Fruit fly (Drosophila melanogaster): ENCODE data around the gene fzy.
A peak's percentile ranks its signal among the peaks of the same experiment; 100 is the strongest.

fzy gene

dm6 chr2L:16310648-16311047, at the start of gene fzy, which contains the start of gene cni:
Gene fzy, plus strand, starts transcription at chr2L:16310956.
Gene cni, minus strand, starts transcription at chr2L:16310726.
- TF ChIP-seq CG31627 (GFP tag; optimal IDR thresholded peaks at IDR 0.05): peak; percentile 23
- TF ChIP-seq Eip93F (GFP tag; optimal IDR thresholded peaks at IDR 0.05): peak; percentile 59
- no peak for TF ChIP-seq CG3919 (GFP tag; optimal IDR thresholded peaks at IDR 0.05)
- no peak for TF ChIP-seq svp (GFP tag)
- peak; percentile 26 for TF ChIP-seq lz (GFP tag; optimal IDR thresholded peaks at IDR 0.05)
- TF ChIP-seq CG3032 (tag; optimal IDR thresholded peaks at IDR 0.05): peak; percentile 23
- TF ChIP-seq esn (GFP tag; optimal IDR thresholded peaks at IDR 0.05): peak; percentile 30
- peak; percentile 42 for TF ChIP-seq cyc (GFP tag; optimal IDR thresholded peaks at IDR 0.05)
- peak; percentile 74 for TF ChIP-seq achi (GFP tag; optimal IDR thresholded peaks at IDR 0.05)
- peak; percentile 42 for TF ChIP-seq Sox14 (GFP tag; optimal IDR thresholded peaks at IDR 0.05)

DNA sequence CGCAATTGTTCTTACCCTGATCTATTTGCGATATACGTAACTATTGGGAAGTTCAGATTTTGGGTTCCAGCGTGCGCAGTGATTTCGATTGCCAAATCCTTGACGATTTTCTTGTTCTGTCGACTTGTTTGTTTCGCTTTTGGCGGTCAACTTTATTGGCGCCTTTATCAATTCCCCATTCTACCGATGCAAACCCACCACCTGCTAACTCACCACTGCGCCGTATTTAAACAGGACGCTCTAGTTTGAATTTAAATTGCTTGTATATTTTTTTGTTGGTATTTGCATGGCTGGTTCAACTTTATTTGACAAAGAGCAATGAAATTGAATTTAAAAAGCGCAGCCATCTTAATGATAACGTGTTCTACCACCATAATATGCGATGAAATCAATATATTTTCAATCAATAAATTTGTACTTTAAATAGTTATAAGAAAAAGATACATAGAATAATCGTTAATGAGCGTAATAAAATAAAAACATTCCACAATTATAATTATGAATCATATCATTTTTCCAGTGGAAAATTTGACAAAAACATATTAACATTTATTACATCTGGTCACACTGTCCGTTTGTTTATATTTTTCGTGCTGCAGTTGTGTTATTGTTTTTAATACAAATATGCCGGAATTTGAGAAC, 49.1 kb upstream of the fzy start, which contains the start of the genes twe and CG4935:
Gene twe (minus strand): TSS at position 302 of the 642 bp plus-strand sequence.
Gene CG4935 (plus strand): TSS at position 566 of the 642 bp plus-strand sequence.
- TF ChIP-seq Ets96B (tag; optimal IDR thresholded peaks at IDR 0.05): no peak
- TF ChIP-seq fkh (GFP tag; optimal IDR thresholded peaks at IDR 0.05): peak; percentile 5
- peak; percentile 61 for TF ChIP-seq achi (GFP tag; optimal IDR thresholded peaks at IDR 0.05)
- no peak for TF ChIP-seq CG8319 (GFP tag; optimal IDR thresholded peaks at IDR 0.05)
- TF ChIP-seq CG10631 (GFP tag; optimal IDR thresholded peaks at IDR 0.05): peak; percentile 15
- TF ChIP-seq CG9139 (GFP tag; optimal IDR thresholded peaks at IDR 0.05): no peak
- TF ChIP-seq OdsH (GFP tag; optimal IDR thresholded peaks at IDR 0.05): peak; percentile 42
- peak; percentile 71 for TF ChIP-seq Hr4 (GFP tag; optimal IDR thresholded peaks at IDR 0.05)
- no peak for TF ChIP-seq fd59A (GFP tag; optimal IDR thresholded peaks at IDR 0.05)
- TF ChIP-seq CG11294 (GFP tag; IDR thresholded peaks at IDR 0.05): no peak
- peak; percentile 46 for TF ChIP-seq net (GFP tag; optimal IDR thresholded peaks at IDR 0.05)
- peak; percentile 35 for TF ChIP-seq Sox14 (GFP tag; optimal IDR thresholded peaks at IDR 0.05)
- TF ChIP-seq salr (GFP tag; optimal IDR thresholded peaks at IDR 0.05): peak in 1 of 2 experiments; percentile 51
- TF ChIP-seq CG31627 (GFP tag; optimal IDR thresholded peaks at IDR 0.05): no peak
- TF ChIP-seq pdm3 (GFP tag; optimal IDR thresholded peaks at IDR 0.05): no peak
- peak; percentile 55 for TF ChIP-seq Eip78C (GFP tag)
- no peak for TF ChIP-seq vri (GFP tag; optimal IDR thresholded peaks at IDR 0.05)

dm6 chr2L:16263723-16264122, 47.0 kb upstream of the fzy start:
- no peak for TF ChIP-seq CG10669 (GFP tag; optimal IDR thresholded peaks at IDR 0.05)
- no peak for TF ChIP-seq CG8119 (GFP tag; IDR thresholded peaks at IDR 0.05)
- no peak for TF ChIP-seq Met (GFP tag; optimal IDR thresholded peaks at IDR 0.05)
- TF ChIP-seq spab (GFP tag; optimal IDR thresholded peaks at IDR 0.05): no peak
- TF ChIP-seq achi (GFP tag; optimal IDR thresholded peaks at IDR 0.05): no peak
- no peak for TF ChIP-seq dac (GFP tag; optimal IDR thresholded peaks at IDR 0.05)
- no peak for TF ChIP-seq Ets21C (GFP tag; optimal IDR thresholded peaks at IDR 0.05)
- TF ChIP-seq CG10631 (GFP tag; optimal IDR thresholded peaks at IDR 0.05): no peak
- TF ChIP-seq Gug (GFP tag; IDR thresholded peaks at IDR 0.05): no peak

dm6 chr2L:16267159-16268065, 43.3 kb upstream of the fzy start:
- TF ChIP-seq CG31627 (GFP tag; optimal IDR thresholded peaks at IDR 0.05): no peak
- TF ChIP-seq CG3032 (tag; optimal IDR thresholded peaks at IDR 0.05): peak; percentile 55
- TF ChIP-seq cyc (GFP tag; optimal IDR thresholded peaks at IDR 0.05): no peak
- peak; percentile 5 for TF ChIP-seq CG3919 (GFP tag; optimal IDR thresholded peaks at IDR 0.05)
- no peak for TF ChIP-seq Eip93F (GFP tag; optimal IDR thresholded peaks at IDR 0.05)
- TF ChIP-seq CG10669 (GFP tag; optimal IDR thresholded peaks at IDR 0.05): peak; percentile 41
- TF ChIP-seq svp (GFP tag): no peak
- TF ChIP-seq ss (GFP tag; optimal IDR thresholded peaks at IDR 0.05): peak; percentile 28 to 77
- TF ChIP-seq Eip78C (GFP tag): peak; percentile 76
- no peak for TF ChIP-seq Met (GFP tag; optimal IDR thresholded peaks at IDR 0.05)
- peak; percentile 33 for TF ChIP-seq Ets96B (tag; optimal IDR thresholded peaks at IDR 0.05)
- no peak for TF ChIP-seq Sox15 (GFP tag; optimal IDR thresholded peaks at IDR 0.05)
- TF ChIP-seq Blimp-1 (GFP tag; optimal IDR thresholded peaks at IDR 0.05): no peak
- TF ChIP-seq CG9139 (GFP tag; optimal IDR thresholded peaks at IDR 0.05): no peak
- no peak for TF ChIP-seq CG15336 (GFP tag; IDR thresholded peaks at IDR 0.05)
- no peak for TF ChIP-seq pdm3 (GFP tag; optimal IDR thresholded peaks at IDR 0.05)
- TF ChIP-seq dac (GFP tag; optimal IDR thresholded peaks at IDR 0.05): no peak
- TF ChIP-seq acj6 (GFP tag; optimal IDR thresholded peaks at IDR 0.05): peak; percentile 18
- TF ChIP-seq salr (GFP tag; optimal IDR thresholded peaks at IDR 0.05): no peak
- no peak for TF ChIP-seq CG8119 (GFP tag; IDR thresholded peaks at IDR 0.05)
- TF ChIP-seq dsx (GFP tag; optimal IDR thresholded peaks at IDR 0.05; ENCODE audit: poor library complexity, severe bottlenecking): peak; percentile 98
- peak; percentile 42 for TF ChIP-seq fd59A (GFP tag; optimal IDR thresholded peaks at IDR 0.05)
- TF ChIP-seq spab (GFP tag; optimal IDR thresholded peaks at IDR 0.05): peak; percentile 17
- TF ChIP-seq Eip75B (GFP tag; optimal IDR thresholded peaks at IDR 0.05): peak; percentile 54
- TF ChIP-seq Hr38 (GFP tag; optimal IDR thresholded peaks at IDR 0.05): no peak
- TF ChIP-seq eg (GFP tag; IDR thresholded peaks at IDR 0.05): no peak

Data from whole organism, prepupa.